Fruit fly (Drosophila melanogaster) whole organism, embryonic: ENCODE results near the gene CG42538.
A peak's percentile ranks its signal among the peaks of the same experiment; 100 is the strongest.

Experiments
- CG7786 ChIP-seq: fragments of 200-800 bp; sonication (Bioruptor generic); optimal IDR thresholded peaks from 2 replicates; lab custom pipeline; 2016; ENCODE audit warnings: missing biosample characterization, missing genetic modification characterization
- E2f1 ChIP-seq: fragments of 200-800 bp; sonication (Bioruptor generic); IDR thresholded peaks from 2 replicates; pipeline ENCODE4 v1.3.6; 2022; ENCODE audit warnings: missing biosample characterization, missing genetic modification characterization
- HLH3B ChIP-seq: fragments of 200-800 bp; sonication (Bioruptor generic); IDR thresholded peaks from 2 replicates; pipeline ENCODE4 v1.3.6; 2022; ENCODE audit warnings: missing biosample characterization, missing genetic modification characterization
- cad ChIP-seq: fragments of >200 bp; optimal IDR thresholded peaks from 2 replicates; lab custom pipeline; 2017; ENCODE audit warnings: missing biosample characterization, missing genetic modification characterization

DNA sequence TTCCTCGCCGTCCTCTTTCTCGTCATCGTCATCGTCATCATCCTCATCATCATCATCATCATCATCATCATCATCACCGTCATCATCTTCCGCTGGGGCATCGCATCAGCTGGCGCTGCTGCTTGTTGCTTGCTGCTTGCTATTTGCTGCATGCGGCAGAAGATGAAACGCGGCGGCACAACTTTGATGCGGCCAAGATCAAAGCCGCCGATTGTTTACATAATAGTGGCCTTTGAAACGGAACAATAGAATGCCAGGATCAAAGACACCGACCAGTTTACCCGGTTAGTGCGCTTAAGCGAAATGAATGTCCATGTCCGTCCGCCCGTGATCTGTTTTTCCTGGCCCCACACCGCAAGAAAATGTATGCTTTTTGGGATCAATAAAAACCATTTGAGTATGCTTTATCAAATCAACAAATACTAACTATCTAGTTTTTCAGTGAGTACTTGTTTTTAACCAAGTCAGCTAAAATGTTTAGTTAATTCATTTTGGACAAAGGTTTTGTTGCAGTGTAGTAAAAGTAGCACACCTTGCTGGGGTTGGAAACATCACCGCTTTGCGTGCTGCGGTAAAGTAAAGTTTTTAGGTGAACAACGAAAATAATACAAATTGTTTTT is 13.2 kb upstream of the CG42538 start:
- TF ChIP-seq CG7786 (GFP tag; lab: Kevin White, UChicago) (peak; percentile 33), E2f1 (peak; percentile 42; the same call in 1 of the 2 replicates), cad (GFP tag; lab: Kevin White, UChicago) (no peak), HLH3B (GFP tag; lab: Robert Waterston, UW) (no peak)
